Fruit fly (Drosophila melanogaster) whole organism, prepupa: ENCODE results near the gene CG34136.

Source experiments
- CG6854 ChIP-seq: fragments of 200-800 bp; sonication (Bioruptor generic); optimal IDR thresholded peaks from 2 replicates; lab custom pipeline; 2017; ENCODE audit warnings: missing biosample characterization, mild to moderate bottlenecking, missing genetic modification characterization
- OdsH ChIP-seq: fragments of 200-800 bp; sonication (Bioruptor generic); optimal IDR thresholded peaks from 3 replicates; lab custom pipeline; 2016; ENCODE audit warnings: missing biosample characterization, missing genetic modification characterization
- lz ChIP-seq: fragments of 200-800 bp; sonication (Bioruptor generic); optimal IDR thresholded peaks from 3 replicates; lab custom pipeline; 2016; ENCODE audit warnings: missing biosample characterization, missing genetic modification characterization
- ss ChIP-seq, 2 experiments: fragments of 200-800 bp; sonication (Bioruptor generic); optimal IDR thresholded peaks; 2 replicates in 1 of 2; 3 replicates in 1 of 2; lab custom pipeline; 2017 to 2018; ENCODE audit warnings: mild to moderate bottlenecking in 2 of 2, missing biosample characterization in 2 of 2, missing genetic modification characterization in 2 of 2, moderate library complexity in 1 of 2

DNA sequence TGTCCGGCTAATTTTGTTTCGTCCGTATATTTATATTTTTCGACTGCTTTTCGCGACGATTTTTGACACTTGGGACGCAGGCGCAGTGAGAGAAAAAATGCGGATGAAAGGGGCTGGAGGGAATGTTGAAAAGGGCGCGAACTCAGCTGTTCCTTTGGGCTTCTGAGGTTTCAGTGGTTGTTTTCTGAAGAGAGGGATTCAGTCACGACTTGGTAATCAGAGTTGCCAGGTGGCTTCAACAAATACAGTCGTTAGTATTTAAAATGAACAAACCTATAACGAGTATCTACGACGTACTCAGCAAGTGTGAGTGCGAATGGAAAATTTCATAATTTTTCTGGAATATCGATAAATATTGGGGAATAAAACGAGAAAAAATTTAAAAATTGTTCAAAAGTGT lies 25.3 kb upstream of the CG34136 start, which contains the start of gene CG9265:
- no peak for TF ChIP-seq ss (GFP tag; optimal IDR thresholded peaks at IDR 0.05; lab: Kevin White, UChicago)
- no peak for TF ChIP-seq CG6854 (GFP tag; lab: Kevin White, UChicago)
- TF ChIP-seq OdsH, result no peak
- peak; percentile 6 for TF ChIP-seq lz
